Worm (Caenorhabditis elegans) whole organism, late embryonic: ENCODE measurements around the gene ccep-135.

ENCODE experiments used
- ceh-22 ChIP-seq: sonication (generic microtip); optimal IDR thresholded peaks from 2 replicates; lab custom pipeline; 2017; ENCODE audit warnings: missing biosample characterization, missing genetic modification characterization
- lim-6 ChIP-seq: sonication (generic microtip); optimal IDR thresholded peaks from 2 replicates; lab custom pipeline; 2016; ENCODE audit warnings: missing genetic modification characterization, missing compliant biosample characterization
- nhr-11 ChIP-seq: fragments of 150-350 bp; optimal IDR thresholded peaks from 2 replicates; lab custom pipeline; 2014; ENCODE audit warnings: missing biosample characterization, missing genetic modification characterization
- tbx-2 ChIP-seq: sonication (generic microtip); optimal IDR thresholded peaks from 2 replicates; lab custom pipeline; 2016; ENCODE audit warnings: missing genetic modification characterization, missing compliant biosample characterization

ce11 chrIII:3047040-3047439 lies 44.6 kb upstream of the ccep-135 start, which contains the start of gene cutl-25:
- TF ChIP-seq nhr-11 = no peak
- TF ChIP-seq ceh-22 (tag; lab: Kevin White, UChicago) = no peak
- TF ChIP-seq lim-6 = no peak
- TF ChIP-seq tbx-2 (tag; lab: Kevin White, UChicago) = no peak
